Fruit fly (Drosophila melanogaster) whole organism, embryonic: ENCODE results near the gene Sas-6.

Source experiments
- CG2129 ChIP-seq: fragments of 200-800 bp; sonication (Bioruptor generic); IDR thresholded peaks from 2 replicates; pipeline ENCODE4 v1.3.6; 2022; ENCODE audit warnings: missing biosample characterization, missing genetic modification characterization; ENCODE audit not compliant: partially characterized antibody
- fd102C ChIP-seq: fragments of 200-800 bp; sonication (Bioruptor generic); optimal IDR thresholded peaks from 2 replicates; lab custom pipeline; 2018; ENCODE audit warnings: missing biosample characterization, mild to moderate bottlenecking, missing genetic modification characterization, moderate library complexity
- hb ChIP-seq: fragments of 200-800 bp; sonication (Bioruptor generic); IDR thresholded peaks from 3 replicates; pipeline ENCODE4 v1.3.6; 2022; ENCODE audit warnings: missing biosample characterization, missing genetic modification characterization; ENCODE audit not compliant: partially characterized antibody

- no peak; the same call in 1 of the 2 replicates for TF ChIP-seq CG2129 (GFP tag; lab: Robert Waterston, UW)
- TF ChIP-seq hb (GFP tag; lab: Robert Waterston, UW): no peak; the same call in 1 of the 3 replicates
- no peak for TF ChIP-seq fd102C
Measured at dm6 chr3R:30022452-30023028, 27.4 kb downstream of the Sas-6 start, which contains the start of the genes RpS28a and Axn.
